Fruit fly (Drosophila melanogaster): ENCODE measurements around the gene PolE1.

DNA sequence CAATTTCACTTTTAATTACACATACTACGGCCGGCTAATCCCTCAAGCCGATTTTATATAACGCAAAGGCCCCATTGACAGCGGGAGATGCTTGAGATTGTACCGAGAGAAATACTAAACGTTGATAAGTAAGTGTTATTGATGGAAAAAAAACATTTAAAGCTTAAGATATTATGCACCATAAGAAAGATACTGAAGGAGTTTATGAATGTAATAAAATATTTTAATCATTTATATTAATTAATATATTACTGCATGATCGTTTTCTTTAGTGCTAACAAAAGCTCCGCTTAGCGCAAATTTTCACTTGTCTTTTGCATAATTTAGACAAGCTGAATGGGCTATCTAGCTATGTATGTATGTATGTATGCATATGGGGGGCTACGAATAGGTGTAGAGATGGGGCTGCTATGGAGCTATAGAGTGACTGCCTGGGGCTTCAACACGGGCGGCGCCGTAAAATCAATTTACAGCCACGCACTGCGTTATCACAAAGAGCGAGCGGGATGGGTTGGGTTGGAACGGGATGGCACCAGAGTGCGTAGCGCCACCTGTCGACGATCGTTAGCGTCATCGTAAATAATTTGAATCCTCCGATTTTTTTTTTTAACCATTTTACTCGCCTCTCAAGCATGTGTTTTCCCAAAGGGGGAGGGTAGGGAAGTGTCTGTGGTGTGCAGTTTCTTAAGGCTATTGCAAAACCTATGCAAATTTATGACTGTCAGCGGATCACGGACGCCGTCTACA, 48.8 kb downstream of the PolE1 start:
- TF ChIP-seq CG4318 (GFP tag; optimal IDR thresholded peaks at IDR 0.05) (peak; percentile 19), topi (GFP tag; optimal IDR thresholded peaks at IDR 0.05) (no peak)

All from whole organism, prepupa.